Fruit fly (Drosophila melanogaster) whole organism, embryonic: Measurements from ENCODE around the gene Hacd1.

ENCODE experiments used
- Antp ChIP-seq: fragments of 200-800 bp; sonication (Bioruptor generic); optimal IDR thresholded peaks from 3 replicates; lab custom pipeline; 2016; ENCODE audit warnings: missing biosample characterization, missing genetic modification characterization
- CG1024 ChIP-seq: fragments of 200-800 bp; sonication (Bioruptor generic); IDR thresholded peaks from 2 replicates; pipeline ENCODE4 v1.3.6; 2022; ENCODE audit warnings: missing biosample characterization, missing genetic modification characterization
- CG11456 ChIP-seq: fragments of 200-800 bp; sonication (Bioruptor generic); IDR thresholded peaks from 3 replicates; pipeline ENCODE4 v1.3.6; 2022; ENCODE audit warnings: missing biosample characterization, missing genetic modification characterization
- CG1233 ChIP-seq: fragments of 200-800 bp; sonication (Bioruptor generic); optimal IDR thresholded peaks from 4 replicates; lab custom pipeline; 2018; ENCODE audit warnings: missing biosample characterization, mild to moderate bottlenecking, missing genetic modification characterization
- CG12942 ChIP-seq: fragments of 200-800 bp; sonication (Bioruptor generic); optimal IDR thresholded peaks from 3 replicates; lab custom pipeline; 2016; ENCODE audit warnings: missing biosample characterization, missing genetic modification characterization
- CG13287 ChIP-seq: fragments of 200-800 bp; sonication (Bioruptor generic); IDR thresholded peaks from 2 replicates; pipeline ENCODE4 v1.3.6; 2022; ENCODE audit warnings: missing biosample characterization, missing genetic modification characterization; ENCODE audit not compliant: partially characterized antibody
- CG14014 ChIP-seq: fragments of 200-800 bp; sonication (Bioruptor generic); IDR thresholded peaks from 2 replicates; pipeline ENCODE4 v1.3.6; 2022; ENCODE audit warnings: missing biosample characterization, missing genetic modification characterization
- CG15011 ChIP-seq: fragments of 200-800 bp; sonication (Bioruptor generic); optimal IDR thresholded peaks from 3 replicates; lab custom pipeline; 2018; ENCODE audit warnings: missing biosample characterization, mild to moderate bottlenecking, missing genetic modification characterization
- CG1529 ChIP-seq: fragments of 200-800 bp; sonication (Bioruptor generic); optimal IDR thresholded peaks from 3 replicates; lab custom pipeline; 2018; ENCODE audit warnings: missing biosample characterization, missing genetic modification characterization
- CG16863 ChIP-seq: fragments of 200-800 bp; sonication (Bioruptor generic); optimal IDR thresholded peaks from 3 replicates; lab custom pipeline; 2016; ENCODE audit warnings: missing biosample characterization, missing genetic modification characterization
- CG18599 ChIP-seq: fragments of 200-800 bp; sonication (Bioruptor generic); optimal IDR thresholded peaks from 3 replicates; lab custom pipeline; 2017; ENCODE audit warnings: missing biosample characterization, missing genetic modification characterization, mild to moderate bottlenecking, moderate library complexity, missing genetic modification reagents
- CG2875 ChIP-seq: fragments of 200-800 bp; sonication (Bioruptor generic); optimal IDR thresholded peaks from 2 replicates; lab custom pipeline; 2017; ENCODE audit warnings: missing biosample characterization, mild to moderate bottlenecking, missing genetic modification characterization, missing genetic modification reagents
- CG3163 ChIP-seq: fragments of 200-800 bp; sonication (Bioruptor generic); optimal IDR thresholded peaks from 3 replicates; lab custom pipeline; 2016; ENCODE audit warnings: missing biosample characterization, missing genetic modification characterization
- CG33557 ChIP-seq: fragments of 200-800 bp; sonication (Bioruptor generic); optimal IDR thresholded peaks from 2 replicates; lab custom pipeline; 2019; ENCODE audit warnings: missing biosample characterization, mild to moderate bottlenecking, missing genetic modification characterization, moderate library complexity
- CG34422 ChIP-seq: fragments of 200-800 bp; sonication (Bioruptor generic); IDR thresholded peaks from 3 replicates; pipeline ENCODE4 v1.3.6; 2022; ENCODE audit warnings: missing biosample characterization, missing genetic modification characterization
- CG43689 ChIP-seq: fragments of 200-800 bp; sonication (Bioruptor generic); IDR thresholded peaks from 2 replicates; pipeline ENCODE4 v1.3.6; 2022; ENCODE audit warnings: missing biosample characterization, missing genetic modification characterization
- CG6683 ChIP-seq: fragments of 200-800 bp; sonication (Bioruptor generic); optimal IDR thresholded peaks from 2 replicates; lab custom pipeline; 2017; ENCODE audit warnings: missing biosample characterization, mild to moderate bottlenecking, missing genetic modification characterization, missing genetic modification reagents
- CG7357 ChIP-seq: fragments of 200-800 bp; sonication (Bioruptor generic); IDR thresholded peaks from 3 replicates; pipeline ENCODE4 v1.3.6; 2022; ENCODE audit warnings: missing biosample characterization, missing genetic modification characterization
- CG7556 ChIP-seq: fragments of 200-800 bp; sonication (Bioruptor generic); optimal IDR thresholded peaks from 2 replicates; lab custom pipeline; 2017; ENCODE audit warnings: missing biosample characterization, mild to moderate bottlenecking, missing genetic modification characterization
- CG7928 ChIP-seq: fragments of 200-800 bp; sonication (Bioruptor generic); optimal IDR thresholded peaks from 2 replicates; lab custom pipeline; 2017; ENCODE audit warnings: missing biosample characterization, mild to moderate bottlenecking, missing genetic modification characterization
- CG7987 ChIP-seq: fragments of 200-800 bp; sonication (Bioruptor generic); optimal IDR thresholded peaks from 2 replicates; lab custom pipeline; 2018; ENCODE audit warnings: missing biosample characterization, mild to moderate bottlenecking, missing genetic modification characterization, moderate library complexity
- CG8944 ChIP-seq: fragments of 200-800 bp; sonication (Bioruptor generic); optimal IDR thresholded peaks from 3 replicates; lab custom pipeline; 2016; ENCODE audit warnings: missing biosample characterization, missing genetic modification characterization
- CG9932 ChIP-seq: fragments of 200-800 bp; sonication (Bioruptor generic); IDR thresholded peaks from 2 replicates; pipeline ENCODE4 v1.3.6; 2022; ENCODE audit warnings: missing biosample characterization, missing genetic modification characterization
- Dbx ChIP-seq: fragments of 200-800 bp; sonication (Bioruptor generic); IDR thresholded peaks from 3 replicates; pipeline ENCODE4 v1.3.6; 2022; ENCODE audit warnings: missing biosample characterization, missing genetic modification characterization
- Dll ChIP-seq: fragments of 200-800 bp; sonication (Bioruptor generic); IDR thresholded peaks from 4 replicates; pipeline ENCODE4 v1.3.6; 2022; ENCODE audit warnings: missing biosample characterization, missing genetic modification characterization; ENCODE audit not compliant: partially characterized antibody
- Dref ChIP-seq: fragments of 200-800 bp; sonication (Bioruptor generic); IDR thresholded peaks from 2 replicates; pipeline ENCODE4 v1.3.6; 2022; ENCODE audit warnings: missing biosample characterization, missing genetic modification characterization
- H15 ChIP-seq: fragments of 200-800 bp; sonication (Bioruptor generic); IDR thresholded peaks from 3 replicates; pipeline ENCODE4 v1.3.6; 2022; ENCODE audit warnings: missing biosample characterization, missing genetic modification characterization
- H2.0 ChIP-seq: fragments of 200-800 bp; sonication (Bioruptor generic); IDR thresholded peaks from 2 replicates; pipeline ENCODE4 v1.3.6; 2022; ENCODE audit warnings: missing biosample characterization, missing genetic modification characterization
- HLH4C ChIP-seq: fragments of 200-800 bp; sonication (Bioruptor generic); IDR thresholded peaks from 3 replicates; pipeline ENCODE4 v1.3.6; 2022; ENCODE audit warnings: missing biosample characterization, missing genetic modification characterization; ENCODE audit not compliant: partially characterized antibody
- HLH54F ChIP-seq: fragments of 200-800 bp; sonication (Bioruptor generic); optimal IDR thresholded peaks from 3 replicates; lab custom pipeline; 2016; ENCODE audit warnings: missing biosample characterization, missing genetic modification characterization
- HLHmδ ChIP-seq: fragments of 200-800 bp; sonication (Bioruptor generic); optimal IDR thresholded peaks from 2 replicates; lab custom pipeline; 2018; ENCODE audit warnings: missing biosample characterization, mild to moderate bottlenecking, missing genetic modification characterization, moderate library complexity
- Neu2 ChIP-seq: fragments of 200-800 bp; sonication (Bioruptor generic); optimal IDR thresholded peaks from 3 replicates; lab custom pipeline; 2016; ENCODE audit warnings: missing biosample characterization, missing genetic modification characterization, borderline replicate concordance
- Oaz ChIP-seq: fragments of 200-800 bp; sonication (Bioruptor generic); IDR thresholded peaks from 2 replicates; pipeline ENCODE4 v1.3.6; 2022; ENCODE audit warnings: missing biosample characterization, missing genetic modification characterization
- PHDP ChIP-seq: fragments of 200-800 bp; sonication (Bioruptor generic); optimal IDR thresholded peaks from 3 replicates; lab custom pipeline; 2018; ENCODE audit warnings: missing biosample characterization, mild to moderate bottlenecking, missing genetic modification characterization, moderate library complexity
- Pdp1 ChIP-seq, 2 experiments: fragments of 200-800 bp; sonication (Bioruptor generic); optimal IDR thresholded peaks; 3 replicates each; lab custom pipeline; 2016; ENCODE audit warnings: missing biosample characterization in 2 of 2, missing genetic modification characterization in 2 of 2, mild to moderate bottlenecking in 1 of 2, moderate library complexity in 1 of 2
- Sox102F ChIP-seq: fragments of 200-800 bp; sonication (Bioruptor generic); optimal IDR thresholded peaks from 2 replicates; lab custom pipeline; 2018; ENCODE audit warnings: missing biosample characterization, mild to moderate bottlenecking, missing genetic modification characterization, moderate library complexity
- bigmax ChIP-seq: fragments of 200-800 bp; sonication (Bioruptor generic); optimal IDR thresholded peaks from 2 replicates; lab custom pipeline; 2018; ENCODE audit warnings: missing biosample characterization, mild to moderate bottlenecking, missing genetic modification characterization
- chif ChIP-seq, 2 experiments: fragments of 200-800 bp; sonication (Bioruptor generic); optimal IDR thresholded peaks; 3 replicates each; lab custom pipeline; 2016; ENCODE audit warnings: missing biosample characterization in 2 of 2, missing genetic modification characterization in 2 of 2
- dati ChIP-seq: fragments of 200-800 bp; sonication (Bioruptor generic); IDR thresholded peaks from 2 replicates; pipeline ENCODE4 v1.3.6; 2022; ENCODE audit warnings: missing biosample characterization, missing genetic modification characterization
- dmrt11E ChIP-seq: fragments of 200-800 bp; sonication (Bioruptor generic); optimal IDR thresholded peaks from 3 replicates; lab custom pipeline; 2018; ENCODE audit warnings: missing biosample characterization, mild to moderate bottlenecking, missing genetic modification characterization, moderate library complexity
- gcm ChIP-seq: fragments of 200-800 bp; sonication (Bioruptor generic); optimal IDR thresholded peaks from 2 replicates; lab custom pipeline; 2019; ENCODE audit warnings: missing biosample characterization, mild to moderate bottlenecking, missing genetic modification characterization, moderate library complexity
- gcm2 ChIP-seq: fragments of 200-800 bp; sonication (Bioruptor generic); optimal IDR thresholded peaks from 2 replicates; lab custom pipeline; 2016; ENCODE audit warnings: missing biosample characterization, missing genetic modification characterization
- gro ChIP-seq: fragments of 200-800 bp; sonication (Bioruptor generic); optimal IDR thresholded peaks from 2 replicates; lab custom pipeline; 2016; ENCODE audit warnings: missing biosample characterization, missing genetic modification characterization
- jigr1 ChIP-seq: fragments of 200-800 bp; sonication (Bioruptor generic); IDR thresholded peaks from 3 replicates; pipeline ENCODE4 v1.3.6; 2022; ENCODE audit warnings: missing biosample characterization, missing genetic modification characterization
- kni ChIP-seq: fragments of 200-800 bp; sonication (Bioruptor generic); optimal IDR thresholded peaks from 3 replicates; lab custom pipeline; 2017; ENCODE audit warnings: mild to moderate bottlenecking, missing biosample characterization, missing genetic modification reagents, missing genetic modification characterization
- mirr ChIP-seq: fragments of 200-800 bp; sonication (Bioruptor generic); optimal IDR thresholded peaks from 3 replicates; lab custom pipeline; 2018; ENCODE audit warnings: missing biosample characterization, mild to moderate bottlenecking, missing genetic modification characterization
- otp ChIP-seq: fragments of 200-800 bp; sonication (Bioruptor generic); IDR thresholded peaks from 3 replicates; pipeline ENCODE4, ENCODE4 v1.3.6; 2022; ENCODE audit warnings: missing biosample characterization, missing genetic modification characterization
- p53 ChIP-seq: fragments of 200-800 bp; sonication (Bioruptor generic); optimal IDR thresholded peaks from 2 replicates; lab custom pipeline; 2016; ENCODE audit warnings: missing biosample characterization, missing genetic modification characterization
- pita ChIP-seq: fragments of 200-800 bp; sonication (Bioruptor generic); optimal IDR thresholded peaks from 2 replicates; lab custom pipeline; 2017; ENCODE audit warnings: missing biosample characterization, mild to moderate bottlenecking, missing genetic modification characterization
- so ChIP-seq: fragments of 200-800 bp; sonication (Bioruptor generic); IDR thresholded peaks from 3 replicates; pipeline ENCODE4 v1.3.6; 2022; ENCODE audit warnings: missing biosample characterization, missing genetic modification characterization
- zfh2 ChIP-seq: fragments of 200-800 bp; sonication (Bioruptor generic); optimal IDR thresholded peaks from 2 replicates; lab custom pipeline; 2016; ENCODE audit warnings: missing biosample characterization, missing genetic modification characterization

Hacd1 gene

dm6 chr2L:12007331-12007791 is 5.3 kb upstream of the Hacd1 start (continued):
- TF ChIP-seq Pdp1 (GFP tag; optimal IDR thresholded peaks at IDR 0.05; lab: Kevin White, UChicago) (peak; percentile 3 to 77), CG16863 (no peak), CG1233 (GFP tag; lab: Kevin White, UChicago) (peak; percentile 74), so (GFP tag; lab: Robert Waterston, UW) (no peak), CG12942 (GFP tag; lab: Kevin White, UChicago) (no peak), Oaz (no peak), CG7357 (no peak), Neu2 (GFP tag; lab: Kevin White, UChicago) (no peak), jigr1 (GFP tag; lab: Robert Waterston, UW) (no peak), Sox102F (GFP tag; lab: Kevin White, UChicago) (no peak), PHDP (tag; lab: Kevin White, UChicago) (peak; percentile 49), CG7987 (peak; percentile 84), CG7928 (GFP tag; lab: Kevin White, UChicago) (peak; percentile 36), H2.0 (GFP tag; lab: Robert Waterston, UW) (no peak), HLH4C (no peak), CG11456 (GFP tag; lab: Robert Waterston, UW) (no peak), CG7556 (GFP tag; lab: Kevin White, UChicago) (no peak), Dll (no peak), mirr (GFP tag; lab: Kevin White, UChicago) (peak; percentile 80), Dref (no peak), CG18599 (GFP tag; lab: Kevin White, UChicago) (peak; percentile 58), chif (GFP tag; optimal IDR thresholded peaks at IDR 0.05; lab: Kevin White, UChicago) (no peak), Antp (GFP tag; lab: Kevin White, UChicago) (peak; percentile 5), kni (GFP tag; lab: Kevin White, UChicago) (peak; percentile 100), CG1024 (GFP tag; lab: Robert Waterston, UW) (no peak), H15 (GFP tag; lab: Robert Waterston, UW) (no peak), dmrt11E (peak; percentile 21), p53 (GFP tag; lab: Kevin White, UChicago) (peak; percentile 100), CG2875 (GFP tag; lab: Kevin White, UChicago) (peak; percentile 61), dati (GFP tag; lab: Robert Waterston, UW) (no peak), HLHmδ (GFP tag; lab: Kevin White, UChicago) (peak; percentile 96), CG14014 (GFP tag; lab: Robert Waterston, UW) (no peak), CG8944 (no peak), CG33557 (GFP tag; lab: Kevin White, UChicago) (peak; percentile 68), gro (peak; percentile 85), bigmax (GFP tag; lab: Kevin White, UChicago) (no peak), CG6683 (no peak), CG9932 (GFP tag; lab: Robert Waterston, UW) (no peak), CG15011 (GFP tag; lab: Kevin White, UChicago) (no peak), gcm2 (GFP tag; lab: Kevin White, UChicago) (peak; percentile 43), CG3163 (GFP tag; lab: Kevin White, UChicago) (peak; percentile 40), CG1529 (GFP tag; lab: Kevin White, UChicago) (peak; percentile 50), HLH54F (no peak), CG43689 (no peak), Dbx (GFP tag; lab: Robert Waterston, UW) (no peak), gcm (GFP tag; lab: Kevin White, UChicago) (peak; percentile 79), CG13287 (GFP tag; lab: Robert Waterston, UW) (no peak), CG34422 (no peak), otp (GFP tag; lab: Robert Waterston, UW) (no peak), zfh2 (GFP tag; lab: Kevin White, UChicago) (no peak), pita (GFP tag; lab: Kevin White, UChicago) (no peak)
